Worm (Caenorhabditis elegans): Measurements from ENCODE around the gene F59B2.9.

- TF ChIP-seq B0261.1 (tag; optimal IDR thresholded peaks at IDR 0.05) (no peak), F39B2.1 (GFP tag; IDR thresholded peaks at IDR 0.05) (no peak), ekl-4 (GFP tag; IDR thresholded peaks at IDR 0.05) (no peak), nhr-27 (tag; optimal IDR thresholded peaks at IDR 0.05) (no peak), nfya-1 (tag; optimal IDR thresholded peaks at IDR 0.05; ENCODE audit: borderline replicate concordance, insufficient read depth) (no peak), rcor-1 (GFP tag; IDR thresholded peaks at IDR 0.05) (no peak), F49E8.2 (tag; optimal IDR thresholded peaks at IDR 0.05; ENCODE audit: insufficient read depth) (no peak)
Measured at ce11 chrIII:8985965-8986364, 26.2 kb downstream of the F59B2.9 start.

All from whole organism, young adult.